Worm (Caenorhabditis elegans) whole organism, late embryonic: ENCODE data around the gene lag-2.

ENCODE experiments used
- K02D7.2 ChIP-seq: sonication (generic microtip); optimal IDR thresholded peaks from 2 replicates; lab custom pipeline; 2017; ENCODE audit warnings: mild to moderate bottlenecking, missing genetic modification characterization, missing compliant biosample characterization
- K09A11.1 ChIP-seq: sonication (generic microtip); optimal IDR thresholded peaks from 2 replicates; lab custom pipeline; 2017; ENCODE audit warnings: antibody characterized with exemption, mild to moderate bottlenecking, missing genetic modification characterization, missing compliant biosample characterization; ENCODE audit not compliant: insufficient read depth
- ceh-14 ChIP-seq: sonication (generic microtip); optimal IDR thresholded peaks from 2 replicates; lab custom pipeline; 2016; ENCODE audit warnings: missing genotype, missing genetic modification characterization, missing compliant biosample characterization
- ceh-22 ChIP-seq: sonication (generic microtip); optimal IDR thresholded peaks from 2 replicates; lab custom pipeline; 2017; ENCODE audit warnings: missing biosample characterization, missing genetic modification characterization
- ceh-48 ChIP-seq: sonication (generic microtip); optimal IDR thresholded peaks from 2 replicates; lab custom pipeline; 2016; ENCODE audit warnings: missing genetic modification characterization, inconsistent platforms, missing compliant biosample characterization
- ceh-9 ChIP-seq: sonication (generic microtip); optimal IDR thresholded peaks from 2 replicates; lab custom pipeline; 2016; ENCODE audit warnings: mild to moderate bottlenecking, missing genetic modification characterization, inconsistent platforms, missing compliant biosample characterization
- dmd-4 ChIP-seq: sonication (generic microtip); optimal IDR thresholded peaks from 2 replicates; lab custom pipeline; 2016; ENCODE audit warnings: borderline replicate concordance, missing genetic modification characterization, missing compliant biosample characterization
- dve-1 ChIP-seq: sonication (generic microtip); optimal IDR thresholded peaks from 2 replicates; lab custom pipeline; 2017; ENCODE audit warnings: antibody characterized with exemption, mild to moderate bottlenecking, missing genetic modification characterization, missing compliant biosample characterization
- eyg-1 ChIP-seq: sonication (generic microtip); optimal IDR thresholded peaks from 2 replicates; lab custom pipeline; 2016; ENCODE audit warnings: missing genotype, missing genetic modification characterization, missing compliant biosample characterization
- fax-1 ChIP-seq: sonication (generic microtip); optimal IDR thresholded peaks from 2 replicates; lab custom pipeline; 2016; ENCODE audit warnings: missing genotype, missing genetic modification characterization, missing compliant biosample characterization
- fkh-6 ChIP-seq: sonication (generic microtip); optimal IDR thresholded peaks from 2 replicates; lab custom pipeline; 2016; ENCODE audit warnings: missing genetic modification characterization, missing compliant biosample characterization
- hlh-13 ChIP-seq: fragments of 200-800 bp; sonication (Bioruptor generic); optimal IDR thresholded peaks from 2 replicates; lab custom pipeline; 2018; ENCODE audit warnings: mild to moderate bottlenecking, missing genetic modification characterization, missing compliant biosample characterization
- hlh-30 ChIP-seq: sonication (generic microtip); optimal IDR thresholded peaks from 2 replicates; lab custom pipeline; 2017; ENCODE audit warnings: antibody characterized with exemption, missing genetic modification characterization, missing compliant biosample characterization; ENCODE audit not compliant: insufficient read depth
- lim-6 ChIP-seq: sonication (generic microtip); optimal IDR thresholded peaks from 2 replicates; lab custom pipeline; 2016; ENCODE audit warnings: missing genetic modification characterization, missing compliant biosample characterization
- lin-11 ChIP-seq: fragments of 200-800 bp; sonication (Bioruptor generic); optimal IDR thresholded peaks from 2 replicates; lab custom pipeline; 2018; ENCODE audit warnings: mild to moderate bottlenecking, missing genetic modification characterization, missing compliant biosample characterization
- madf-2 ChIP-seq: sonication (generic microtip); optimal IDR thresholded peaks from 2 replicates; lab custom pipeline; 2017; ENCODE audit warnings: missing genetic modification characterization, missing compliant biosample characterization
- mec-3 ChIP-seq: sonication (generic microtip); optimal IDR thresholded peaks from 2 replicates; lab custom pipeline; 2016; ENCODE audit warnings: borderline replicate concordance, missing genetic modification characterization, missing compliant biosample characterization
- nfya-1 ChIP-seq: sonication (generic microtip); optimal IDR thresholded peaks from 2 replicates; lab custom pipeline; 2017; ENCODE audit warnings: missing genetic modification characterization, mild to moderate bottlenecking, missing compliant biosample characterization, antibody characterized with exemption, moderate library complexity
- nhr-11 ChIP-seq: fragments of 150-350 bp; optimal IDR thresholded peaks from 2 replicates; lab custom pipeline; 2014; ENCODE audit warnings: missing biosample characterization, missing genetic modification characterization
- nhr-232 ChIP-seq: sonication (generic microtip); optimal IDR thresholded peaks from 2 replicates; lab custom pipeline; 2016; ENCODE audit warnings: missing genetic modification characterization, missing compliant biosample characterization
- npax-4 ChIP-seq: sonication (generic microtip); optimal IDR thresholded peaks from 2 replicates; lab custom pipeline; 2016; ENCODE audit warnings: missing genetic modification characterization, missing compliant biosample characterization
- pag-3 ChIP-seq: sonication (generic microtip); optimal IDR thresholded peaks from 2 replicates; lab custom pipeline; 2016; ENCODE audit warnings: missing compliant biosample characterization, missing genetic modification characterization, borderline replicate concordance
- pat-9 ChIP-seq: fragments of 200-800 bp; sonication (Bioruptor generic); optimal IDR thresholded peaks from 2 replicates; lab custom pipeline; 2018; ENCODE audit warnings: mild to moderate bottlenecking, missing genetic modification characterization, moderate library complexity, missing compliant biosample characterization
- pha-2 ChIP-seq: sonication (generic microtip); optimal IDR thresholded peaks from 2 replicates; lab custom pipeline; 2017; ENCODE audit warnings: mild to moderate bottlenecking, missing genetic modification characterization, missing compliant biosample characterization
- pqm-1 ChIP-seq: sonication (generic microtip); optimal IDR thresholded peaks from 2 replicates; lab custom pipeline; 2016; ENCODE audit warnings: missing genetic modification characterization, missing compliant biosample characterization
- ref-2 ChIP-seq: sonication (generic microtip); optimal IDR thresholded peaks from 2 replicates; lab custom pipeline; 2016; ENCODE audit warnings: missing genetic modification characterization, missing compliant biosample characterization
- sdc-2 ChIP-seq: sonication (generic microtip); optimal IDR thresholded peaks from 2 replicates; lab custom pipeline; 2016; ENCODE audit warnings: missing genotype, missing genetic modification characterization, missing compliant biosample characterization
- sox-2 ChIP-seq: fragments of 200-800 bp; sonication (Bioruptor generic); IDR thresholded peaks from 2 replicates; pipeline ENCODE4 v1.3.6; 2022; ENCODE audit warnings: missing genetic modification reagents, missing genetic modification characterization, missing compliant biosample characterization
- syd-9 ChIP-seq: sonication (generic microtip); optimal IDR thresholded peaks from 2 replicates; lab custom pipeline; 2016; ENCODE audit warnings: mild to moderate bottlenecking, missing genetic modification characterization, moderate library complexity, missing compliant biosample characterization
- tbx-2 ChIP-seq: sonication (generic microtip); optimal IDR thresholded peaks from 2 replicates; lab custom pipeline; 2016; ENCODE audit warnings: missing genetic modification characterization, missing compliant biosample characterization
- ttx-3 ChIP-seq: sonication (generic microtip); optimal IDR thresholded peaks from 2 replicates; lab custom pipeline; 2016; ENCODE audit warnings: missing genetic modification reagents, missing genetic modification characterization, missing compliant biosample characterization
- unc-42 ChIP-seq: sonication (generic microtip); optimal IDR thresholded peaks from 2 replicates; lab custom pipeline; 2016; ENCODE audit warnings: missing genotype, missing genetic modification characterization, missing compliant biosample characterization
- unc-86 ChIP-seq: sonication (generic microtip); optimal IDR thresholded peaks from 2 replicates; lab custom pipeline; 2016; ENCODE audit warnings: missing genetic modification characterization, missing compliant biosample characterization
- zip-5 ChIP-seq: sonication (generic microtip); optimal IDR thresholded peaks from 2 replicates; lab custom pipeline; 2016; ENCODE audit warnings: missing genetic modification characterization, missing compliant biosample characterization
- ztf-16 ChIP-seq: sonication (generic microtip); optimal IDR thresholded peaks from 2 replicates; lab custom pipeline; 2017; ENCODE audit warnings: missing genetic modification characterization, missing compliant biosample characterization

Gene lag-2

DNA sequence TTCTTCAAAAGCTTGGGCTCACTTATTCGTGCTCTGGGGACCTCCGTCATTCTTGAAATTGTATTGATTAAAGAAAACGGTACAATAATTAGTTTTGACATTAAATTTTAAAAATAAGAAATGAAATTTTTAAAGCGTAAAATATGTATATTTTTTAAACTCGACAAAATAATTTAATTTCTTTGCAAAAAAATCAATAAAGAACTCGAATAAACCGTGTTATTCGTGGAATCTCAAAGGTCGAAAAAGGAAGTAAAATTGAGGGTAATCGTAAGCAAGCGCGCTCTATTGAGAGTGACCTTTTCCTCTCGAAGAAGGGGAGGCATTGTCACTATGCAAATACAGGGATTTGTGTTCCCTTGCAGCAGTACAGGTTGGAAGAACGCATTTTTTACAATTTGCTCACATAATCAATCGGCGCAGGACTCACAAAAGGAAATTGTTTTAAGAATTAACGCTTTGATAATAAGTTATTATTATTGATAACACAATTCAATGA is 6.9 kb downstream of the lag-2 start, which contains the start of gene Y73C8B.2:
TSS of gene Y73C8B.2 (minus strand) at position 51 of the 499 bp plus-strand sequence.
- no peak for TF ChIP-seq unc-86 (tag; lab: Kevin White, UChicago)
- TF ChIP-seq fax-1 (tag; lab: Kevin White, UChicago), result no peak
- no peak for TF ChIP-seq pat-9 (tag; lab: Kevin White, UChicago)
- no peak for TF ChIP-seq K02D7.2 (tag; lab: Kevin White, UChicago)

DNA sequence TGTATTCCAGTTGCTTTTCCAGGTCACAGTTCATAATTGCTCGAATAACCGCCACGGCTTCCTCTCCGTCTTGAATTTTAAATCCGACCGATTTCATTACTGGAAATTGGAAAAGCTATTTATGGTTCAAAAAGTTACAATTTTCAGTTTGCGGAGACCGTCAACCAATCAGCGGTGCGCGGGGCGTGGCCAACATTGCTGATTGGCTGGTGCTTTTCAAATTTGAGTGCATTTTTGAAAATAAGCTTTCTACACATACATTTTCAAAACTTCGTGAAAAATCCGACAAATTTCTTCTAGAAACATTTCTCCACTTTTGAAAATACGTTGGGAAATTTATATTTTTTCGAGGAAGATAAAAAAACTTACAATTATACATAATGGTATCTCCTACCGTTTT is 7.7 kb downstream of the lag-2 start:
- no peak for TF ChIP-seq hlh-13
- no peak for TF ChIP-seq lin-11
- peak; percentile 89 for TF ChIP-seq nfya-1 (tag; lab: Kevin White, UChicago)

DNA sequence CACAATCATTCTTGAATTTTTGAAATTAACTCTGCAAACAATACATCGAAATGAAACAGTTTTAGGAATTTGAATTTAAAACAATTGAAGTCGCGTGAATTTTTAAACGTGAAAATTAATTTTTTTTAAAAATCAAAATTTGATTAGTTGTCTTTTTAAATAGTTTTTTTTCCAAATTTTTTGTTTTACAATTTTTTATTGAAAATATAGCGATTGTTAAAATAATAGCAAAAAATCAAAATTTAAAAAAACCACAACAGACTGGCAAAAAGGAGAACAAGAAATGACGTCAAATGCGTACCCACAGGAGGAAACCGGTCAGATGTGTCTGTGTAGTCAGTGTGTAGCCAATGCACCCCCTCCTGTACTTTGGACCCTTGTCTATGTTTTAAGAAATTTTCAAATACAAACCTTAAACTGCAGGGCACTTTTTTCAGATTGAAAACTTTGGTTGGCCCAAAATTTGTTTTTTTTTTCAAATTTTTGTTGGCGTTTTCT is 8.7 kb downstream of the lag-2 start, which contains the start of the genes Y73C8B.1 and Y73C8B.5:
TSS of gene Y73C8B.1 (minus strand) at position 51 of the 498 bp plus-strand sequence.
TSS of gene Y73C8B.5 (plus strand) at position 437 of the 498 bp plus-strand sequence.
- TF ChIP-seq pha-2 (tag; lab: Kevin White, UChicago) (no peak), dve-1 (tag; lab: Kevin White, UChicago) (no peak), syd-9 (tag; lab: Kevin White, UChicago) (no peak), pag-3 (tag; lab: Kevin White, UChicago) (no peak), nhr-232 (tag; lab: Kevin White, UChicago) (no peak), unc-42 (tag; lab: Kevin White, UChicago) (no peak), ceh-14 (tag; lab: Kevin White, UChicago) (no peak), zip-5 (tag; lab: Kevin White, UChicago) (no peak), ztf-16 (tag; lab: Kevin White, UChicago) (no peak), pqm-1 (tag; lab: Kevin White, UChicago) (no peak), tbx-2 (tag; lab: Kevin White, UChicago) (no peak), hlh-30 (tag; lab: Kevin White, UChicago) (no peak), fkh-6 (no peak), nfya-1 (tag; lab: Kevin White, UChicago) (no peak), sox-2 (GFP tag; lab: Robert Waterston, UW) (no peak), madf-2 (tag; lab: Kevin White, UChicago) (no peak), dmd-4 (tag; lab: Kevin White, UChicago) (no peak), lin-11 (no peak)

DNA sequence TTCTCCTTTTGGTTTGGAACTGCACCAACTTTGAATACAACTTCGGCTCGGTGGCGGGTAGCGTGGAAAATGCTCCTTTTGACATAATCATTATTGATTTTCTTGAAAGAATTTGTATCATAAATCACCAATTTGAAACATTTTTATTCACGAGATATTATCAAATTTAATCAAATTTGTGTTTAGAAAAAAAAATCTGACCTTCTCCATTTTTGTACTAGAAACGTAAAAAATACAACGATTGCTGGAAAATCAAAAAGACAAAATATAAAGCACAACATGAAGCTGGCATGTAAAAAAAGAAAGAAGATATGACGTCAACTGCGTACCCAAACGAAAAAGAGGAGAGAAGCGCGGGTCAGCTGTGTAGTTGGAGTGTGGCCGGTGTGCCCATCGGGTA is 12.2 kb downstream of the lag-2 start, which contains the start of gene K08D9.4:
TSS of gene K08D9.4 (minus strand) at position 101 of the 400 bp plus-strand sequence.
- no peak for TF ChIP-seq nfya-1 (tag; lab: Kevin White, UChicago)
- no peak for TF ChIP-seq pag-3 (tag; lab: Kevin White, UChicago)
- TF ChIP-seq hlh-13, result no peak
- TF ChIP-seq sdc-2, result no peak
- no peak for TF ChIP-seq lim-6 (tag; lab: Kevin White, UChicago)
- no peak for TF ChIP-seq mec-3 (tag; lab: Kevin White, UChicago)
- TF ChIP-seq nhr-11, result no peak
- no peak for TF ChIP-seq fkh-6
- TF ChIP-seq ceh-48 (tag; lab: Kevin White, UChicago), result no peak

DNA sequence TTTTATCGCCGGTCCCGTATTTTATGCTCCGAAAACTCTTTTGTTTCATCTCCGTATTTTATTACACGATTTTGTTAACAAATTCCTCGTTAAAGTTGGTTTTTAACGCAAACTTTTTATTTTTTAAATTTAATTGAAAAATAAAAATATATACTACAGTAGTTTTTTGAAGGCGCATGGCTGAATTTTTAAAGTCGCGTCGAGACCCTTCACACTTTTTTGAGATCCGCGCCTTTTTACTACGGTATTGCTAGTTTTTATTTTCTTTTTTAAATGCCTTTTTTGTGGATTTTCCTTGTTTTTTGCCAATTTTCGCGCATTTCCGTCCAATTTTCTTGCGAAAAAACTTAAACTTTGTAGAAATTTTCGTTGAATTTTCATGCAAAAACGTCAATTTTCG is 16.3 kb downstream of the lag-2 start:
- TF ChIP-seq ttx-3 (no peak), K02D7.2 (tag; lab: Kevin White, UChicago) (no peak), ceh-9 (tag; lab: Kevin White, UChicago) (no peak), ref-2 (tag; lab: Kevin White, UChicago) (no peak), ceh-22 (tag; lab: Kevin White, UChicago) (no peak), syd-9 (tag; lab: Kevin White, UChicago) (no peak), eyg-1 (tag; lab: Kevin White, UChicago) (no peak), mec-3 (tag; lab: Kevin White, UChicago) (no peak), K09A11.1 (tag; lab: Kevin White, UChicago) (no peak), hlh-13 (no peak), npax-4 (tag; lab: Kevin White, UChicago) (no peak), dmd-4 (tag; lab: Kevin White, UChicago) (no peak)
